Worm (Caenorhabditis elegans) whole organism, L3 larva: Measurements from ENCODE around the gene cee-1.

Source experiments
- R02D3.7 ChIP-seq: fragments of 150-350 bp; optimal IDR thresholded peaks from 2 replicates; lab custom pipeline; 2014; ENCODE audit warnings: missing biosample characterization, missing genetic modification characterization
- ZK546.5 ChIP-seq: sonication (generic microtip); optimal IDR thresholded peaks from 2 replicates; lab custom pipeline; 2017; ENCODE audit warnings: missing biosample characterization, missing genetic modification characterization
- aly-2 ChIP-seq: fragments of 150-350 bp; optimal IDR thresholded peaks from 2 replicates; lab custom pipeline; 2014; ENCODE audit warnings: missing biosample characterization, missing genetic modification characterization
- ama-1 ChIP-seq: fragments of 150-350 bp; optimal IDR thresholded peaks from 2 replicates; lab custom pipeline; 2018
- ceh-16 ChIP-seq: sonication (generic microtip); optimal IDR thresholded peaks from 2 replicates; lab custom pipeline; 2017; ENCODE audit warnings: missing biosample characterization, missing genetic modification characterization
- ceh-28 ChIP-seq: fragments of 150-350 bp; optimal IDR thresholded peaks from 2 replicates; lab custom pipeline; 2014; ENCODE audit warnings: missing biosample characterization, missing genetic modification reagents, missing genetic modification characterization
- ceh-82 ChIP-seq: fragments of 150-350 bp; optimal IDR thresholded peaks from 2 replicates; lab custom pipeline; 2014; ENCODE audit warnings: missing biosample characterization, missing genetic modification characterization
- ceh-9 ChIP-seq: sonication (generic microtip); optimal IDR thresholded peaks from 2 replicates; lab custom pipeline; 2018; ENCODE audit warnings: missing biosample characterization, missing genetic modification characterization
- egl-27 ChIP-seq: sonication (generic microtip); optimal IDR thresholded peaks from 4 replicates; lab custom pipeline; 2017; ENCODE audit warnings: missing biosample characterization, missing genetic modification reagents, missing genetic modification characterization
- egl-5 ChIP-seq: fragments of 150-350 bp; optimal IDR thresholded peaks from 2 replicates; lab custom pipeline; 2017; ENCODE audit warnings: missing biosample characterization, missing genetic modification reagents, missing genetic modification characterization, inconsistent platforms
- elt-1 ChIP-seq: fragments of 150-350 bp; optimal IDR thresholded peaks from 2 replicates; lab custom pipeline; 2014; ENCODE audit warnings: missing biosample characterization, missing genetic modification characterization
- elt-2 ChIP-seq: sonication (generic microtip); optimal IDR thresholded peaks from 2 replicates; lab custom pipeline; 2016; ENCODE audit warnings: missing genetic modification reagents, mild to moderate bottlenecking, missing genetic modification characterization, missing compliant biosample characterization
- elt-3 ChIP-seq, 3 experiments: fragments of 150-350 bp in 1 of 3; sonication (generic microtip) in 2 of 3; optimal IDR thresholded peaks; 2 replicates in 2 of 3; 4 replicates in 1 of 3; lab custom pipeline; 2014 to 2017; ENCODE audit warnings: missing biosample characterization in 3 of 3, missing genetic modification characterization in 3 of 3
- eor-1 ChIP-seq, 2 experiments: fragments of 150-350 bp; optimal IDR thresholded peaks; 2 replicates each; lab custom pipeline; 2014 to 2018; ENCODE audit warnings: missing biosample characterization in 2 of 2, missing genetic modification characterization in 2 of 2
- fkh-10 ChIP-seq: sonication (generic microtip); optimal IDR thresholded peaks from 2 replicates; lab custom pipeline; 2017; ENCODE audit warnings: missing biosample characterization, missing genetic modification reagents, missing genetic modification characterization
- fos-1 ChIP-seq: fragments of 150-350 bp; optimal IDR thresholded peaks from 2 replicates; lab custom pipeline; 2014; ENCODE audit warnings: missing biosample characterization, missing genetic modification characterization
- hmg-11 ChIP-seq: sonication (generic microtip); optimal IDR thresholded peaks from 2 replicates; lab custom pipeline; 2016; ENCODE audit warnings: missing genetic modification characterization, missing compliant biosample characterization
- jun-1 ChIP-seq: fragments of 150-350 bp; optimal IDR thresholded peaks from 2 replicates; lab custom pipeline; 2014; ENCODE audit warnings: missing biosample characterization, missing genetic modification reagents, missing genetic modification characterization
- lin-15B ChIP-seq: fragments of 150-350 bp; optimal IDR thresholded peaks from 2 replicates; lab custom pipeline; 2014; ENCODE audit warnings: missing biosample characterization, missing genetic modification characterization
- lin-39 ChIP-seq: fragments of 150-350 bp; optimal IDR thresholded peaks from 2 replicates; lab custom pipeline; 2018; ENCODE audit warnings: missing biosample characterization, missing genetic modification reagents, missing genetic modification characterization
- lsy-12 ChIP-seq: sonication (generic microtip); optimal IDR thresholded peaks from 2 replicates; lab custom pipeline; 2016; ENCODE audit warnings: mild to moderate bottlenecking, missing genetic modification characterization, missing compliant biosample characterization
- mdl-1 ChIP-seq: fragments of 150-350 bp; optimal IDR thresholded peaks from 2 replicates; lab custom pipeline; 2014; ENCODE audit warnings: missing biosample characterization, missing genetic modification characterization
- nfya-1 ChIP-seq: sonication (generic microtip); optimal IDR thresholded peaks from 2 replicates; lab custom pipeline; 2017; ENCODE audit warnings: missing genetic modification characterization, mild to moderate bottlenecking, missing compliant biosample characterization, antibody characterized with exemption, moderate library complexity; ENCODE audit not compliant: insufficient read depth
- nhr-12 ChIP-seq: fragments of 150-350 bp; optimal IDR thresholded peaks from 2 replicates; lab custom pipeline; 2014; ENCODE audit warnings: missing biosample characterization, missing genetic modification characterization
- nhr-23 ChIP-seq: fragments of 150-350 bp; optimal IDR thresholded peaks from 2 replicates; lab custom pipeline; 2014; ENCODE audit warnings: missing biosample characterization, missing genetic modification reagents, missing genetic modification characterization
- nhr-25 ChIP-seq: sonication (generic microtip); optimal IDR thresholded peaks from 2 replicates; lab custom pipeline; 2017; ENCODE audit warnings: missing biosample characterization, missing genetic modification characterization
- nhr-28 ChIP-seq: fragments of 150-350 bp; optimal IDR thresholded peaks from 2 replicates; lab custom pipeline; 2014; ENCODE audit warnings: missing biosample characterization, missing genetic modification characterization
- nhr-43 ChIP-seq: sonication (generic microtip); optimal IDR thresholded peaks from 2 replicates; lab custom pipeline; 2016; ENCODE audit warnings: mild to moderate bottlenecking, missing genetic modification characterization, missing compliant biosample characterization; ENCODE audit not compliant: poor library complexity, severe bottlenecking
- nhr-67 ChIP-seq: fragments of 150-350 bp; optimal IDR thresholded peaks from 2 replicates; lab custom pipeline; 2014; ENCODE audit warnings: missing biosample characterization, missing genetic modification characterization
- nhr-76 ChIP-seq: fragments of 150-350 bp; sonication (generic microtip); optimal IDR thresholded peaks from 5 replicates; lab custom pipeline; 2014; ENCODE audit warnings: missing biosample characterization, missing genetic modification characterization
- nhr-77 ChIP-seq: fragments of 150-350 bp; optimal IDR thresholded peaks from 2 replicates; lab custom pipeline; 2014; ENCODE audit warnings: missing biosample characterization, missing genetic modification characterization
- pha-4 ChIP-seq: fragments of 150-350 bp; optimal IDR thresholded peaks from 2 replicates; lab custom pipeline; 2014; ENCODE audit warnings: missing biosample characterization, missing genetic modification reagents, missing genetic modification characterization
- pqm-1 ChIP-seq: fragments of 150-350 bp; optimal IDR thresholded peaks from 2 replicates; lab custom pipeline; 2017; ENCODE audit warnings: missing biosample characterization, missing genetic modification characterization, inconsistent platforms
- sea-2 ChIP-seq: fragments of 150-350 bp; sonication (generic microtip); optimal IDR thresholded peaks from 4 replicates; lab custom pipeline; 2014; ENCODE audit warnings: missing biosample characterization, missing genetic modification reagents, missing genetic modification characterization
- skn-1 ChIP-seq: fragments of 150-350 bp; optimal IDR thresholded peaks from 2 replicates; lab custom pipeline; 2014; ENCODE audit warnings: missing biosample characterization, missing genetic modification characterization
- snpc-4 ChIP-seq: fragments of 150-350 bp; optimal IDR thresholded peaks from 2 replicates; lab custom pipeline; 2014; ENCODE audit warnings: missing biosample characterization, missing genetic modification characterization
- tbx-2 ChIP-seq: sonication (generic microtip); optimal IDR thresholded peaks from 2 replicates; lab custom pipeline; 2016; ENCODE audit warnings: mild to moderate bottlenecking, missing genetic modification characterization, missing compliant biosample characterization
- unc-39 ChIP-seq: sonication (generic microtip); optimal IDR thresholded peaks from 4 replicates; lab custom pipeline; 2017; ENCODE audit warnings: missing biosample characterization, missing genetic modification characterization
- unc-62 ChIP-seq: fragments of 150-350 bp; sonication (generic microtip); optimal IDR thresholded peaks from 4 replicates; lab custom pipeline; 2014; ENCODE audit warnings: missing biosample characterization, missing genetic modification reagents, missing genetic modification characterization
- zag-1 ChIP-seq: fragments of 150-350 bp; optimal IDR thresholded peaks from 2 replicates; lab custom pipeline; 2014; ENCODE audit warnings: missing biosample characterization, missing genetic modification characterization
- ztf-11 ChIP-seq: fragments of 150-350 bp; optimal IDR thresholded peaks from 2 replicates; lab custom pipeline; 2014; ENCODE audit warnings: missing biosample characterization, missing genetic modification characterization
- ztf-4 ChIP-seq: fragments of 150-350 bp; optimal IDR thresholded peaks from 2 replicates; lab custom pipeline; 2014; ENCODE audit warnings: missing biosample characterization, missing genetic modification characterization

cee-1 gene

ce11 chrIII:4918906-4919305, 6.4 kb downstream of the cee-1 start:
- TF ChIP-seq elt-2 (tag; lab: Kevin White, UChicago) = no peak

ce11 chrIII:4920221-4920620, 7.7 kb downstream of the cee-1 start, which contains the start of gene ula-1:
Gene ula-1 (minus strand): TSS chrIII:4920321.
- TF ChIP-seq mdl-1 (tag; lab: Kevin White, UChicago) (no peak), ZK546.5 (tag; lab: Kevin White, UChicago) (no peak), pha-4 (tag; lab: Kevin White, UChicago) (no peak), nfya-1 (tag; lab: Kevin White, UChicago) (no peak), pqm-1 (no peak), nhr-25 (tag; lab: Kevin White, UChicago) (no peak), tbx-2 (tag; lab: Kevin White, UChicago) (no peak), egl-27 (tag; lab: Kevin White, UChicago) (no peak), R02D3.7 (tag; lab: Kevin White, UChicago) (no peak), nhr-12 (tag; lab: Kevin White, UChicago) (no peak), zag-1 (tag; lab: Kevin White, UChicago) (no peak), ztf-4 (tag; lab: Kevin White, UChicago) (no peak)

- TF ChIP-seq nhr-43 (peak; percentile 71), lin-39 (tag; lab: Kevin White, UChicago) (peak; percentile 6), nfya-1 (tag; lab: Kevin White, UChicago) (peak; percentile 28)
Observed at ce11 chrIII:4922020-4922419, 9.5 kb downstream of the cee-1 start, which contains the start of gene mmab-1. Gene mmab-1 (minus strand): TSS chrIII:4922114.

- TF ChIP-seq nhr-12 (tag; lab: Kevin White, UChicago) (no peak), nhr-23 (tag; lab: Kevin White, UChicago) (no peak), nhr-77 (tag; lab: Kevin White, UChicago) (no peak)
Observed at ce11 chrIII:4924134-4924533, 11.6 kb downstream of the cee-1 start.

ce11 chrIII:4930154-4930679, 17.7 kb downstream of the cee-1 start, which contains the start of gene set-2:
Gene set-2 (minus strand): TSS chrIII:4930204.
- TF ChIP-seq snpc-4 (no peak), mdl-1 (tag; lab: Kevin White, UChicago) (no peak), ceh-16 (tag; lab: Kevin White, UChicago) (no peak), ama-1 (lab: Kevin White, UChicago) (no peak), nhr-76 (tag; lab: Kevin White, UChicago) (no peak), ceh-82 (tag; lab: Kevin White, UChicago) (no peak), ztf-4 (tag; lab: Kevin White, UChicago) (no peak), elt-2 (tag; lab: Kevin White, UChicago) (peak; percentile 30), nhr-67 (tag; lab: Kevin White, UChicago) (no peak), hmg-11 (tag; lab: Kevin White, UChicago) (peak; percentile 55), ztf-11 (no peak), sea-2 (GFP tag; lab: Kevin White, UChicago) (no peak), R02D3.7 (tag; lab: Kevin White, UChicago) (peak; percentile 44), lin-15B (tag; lab: Kevin White, UChicago) (peak; percentile 85), elt-1 (tag; lab: Kevin White, UChicago) (no peak), eor-1 (tag; optimal IDR thresholded peaks at IDR 0.05; lab: Kevin White, UChicago) (no peak), nfya-1 (tag; lab: Kevin White, UChicago) (peak; percentile 72), lsy-12 (tag; lab: Kevin White, UChicago) (peak; percentile 32), pha-4 (tag; lab: Kevin White, UChicago) (peak; percentile 61), fos-1 (tag; lab: Kevin White, UChicago) (no peak), nhr-25 (tag; lab: Kevin White, UChicago) (peak; percentile 60), ceh-28 (tag; lab: Kevin White, UChicago) (peak; percentile 3), ZK546.5 (tag; lab: Kevin White, UChicago) (no peak), unc-62 (GFP tag; lab: Kevin White, UChicago) (no peak), nhr-23 (tag; lab: Kevin White, UChicago) (peak; percentile 88), lin-39 (tag; lab: Kevin White, UChicago) (no peak), aly-2 (tag; lab: Kevin White, UChicago) (no peak), egl-5 (no peak), unc-39 (tag; lab: Kevin White, UChicago) (no peak), jun-1 (tag; lab: Kevin White, UChicago) (peak; percentile 16), ceh-9 (tag; lab: Kevin White, UChicago) (no peak), skn-1 (tag; lab: Kevin White, UChicago) (no peak), nhr-43 (peak; percentile 89), pqm-1 (no peak), fkh-10 (GFP tag; lab: Kevin White, UChicago) (no peak), elt-3 (tag; optimal IDR thresholded peaks at IDR 0.05; lab: Kevin White, UChicago) (no peak), nhr-12 (tag; lab: Kevin White, UChicago) (no peak), nhr-28 (tag; lab: Kevin White, UChicago) (no peak)
